Fruit fly (Drosophila melanogaster): ENCODE measurements around the gene CG42535.

dm6 chr3L:10648431-10648830, 17.7 kb upstream of the CG42535 start:
- TF ChIP-seq CG4318 (GFP tag; optimal IDR thresholded peaks at IDR 0.05) = no peak
- peak; percentile 12 for TF ChIP-seq CG6276 (GFP tag; optimal IDR thresholded peaks at IDR 0.05)
